Fruit fly (Drosophila melanogaster) whole organism, wandering third instar larva: Measurements from ENCODE around the gene CG33252.

ENCODE experiments used
- Dfd ChIP-seq: fragments of >200 bp; optimal IDR thresholded peaks from 2 replicates; lab custom pipeline; 2017; ENCODE audit warnings: missing biosample characterization, missing genetic modification characterization
- HLH106 ChIP-seq: fragments of 200-800 bp; optimal IDR thresholded peaks from 3 replicates; lab custom pipeline; 2019; ENCODE audit warnings: missing biosample characterization, mild to moderate bottlenecking, missing genetic modification characterization, moderate library complexity
- Hr78 ChIP-seq: fragments of >200 bp; optimal IDR thresholded peaks from 2 replicates; lab custom pipeline; 2017; ENCODE audit warnings: missing biosample characterization, missing genetic modification characterization
- Hr83 ChIP-seq: fragments of 200-300 bp; sonication (Bioruptor generic); optimal IDR thresholded peaks from 2 replicates; lab custom pipeline; 2016; ENCODE audit warnings: missing biosample characterization, mild to moderate bottlenecking, missing genetic modification characterization, moderate library complexity; ENCODE audit not compliant: poor library complexity, severe bottlenecking
- Jra ChIP-seq: sonication (Bioruptor generic); optimal IDR thresholded peaks from 2 replicates; lab custom pipeline; 2016; ENCODE audit warnings: missing biosample characterization, missing genetic modification characterization
- dsf ChIP-seq: sonication (Bioruptor generic); optimal IDR thresholded peaks from 2 replicates; lab custom pipeline; 2016; ENCODE audit warnings: missing biosample characterization, missing genetic modification characterization, borderline replicate concordance
- foxo ChIP-seq, 2 experiments: fragments of 200-800 bp; sonication (Bioruptor generic); optimal IDR thresholded peaks; 2 replicates in 1 of 2; 3 replicates in 1 of 2; lab custom pipeline; 2016 to 2017; ENCODE audit warnings: missing biosample characterization in 2 of 2, missing genetic modification characterization in 2 of 2
- h ChIP-seq: fragments of 200-800 bp; sonication (Bioruptor generic); optimal IDR thresholded peaks from 3 replicates; lab custom pipeline; 2016; ENCODE audit warnings: missing biosample characterization, mild to moderate bottlenecking, missing genetic modification characterization
- psq ChIP-seq: fragments of 200-800 bp; sonication (Bioruptor generic); optimal IDR thresholded peaks from 3 replicates; lab custom pipeline; 2017; ENCODE audit warnings: missing biosample characterization, mild to moderate bottlenecking, missing genetic modification characterization, moderate library complexity
- tai ChIP-seq: sonication (Bioruptor generic); optimal IDR thresholded peaks from 2 replicates; lab custom pipeline; 2016; ENCODE audit warnings: missing biosample characterization, missing genetic modification characterization
- usp ChIP-seq: fragments of >200 bp; optimal IDR thresholded peaks from 2 replicates; lab custom pipeline; 2017; ENCODE audit warnings: missing biosample characterization, missing genetic modification characterization

DNA sequence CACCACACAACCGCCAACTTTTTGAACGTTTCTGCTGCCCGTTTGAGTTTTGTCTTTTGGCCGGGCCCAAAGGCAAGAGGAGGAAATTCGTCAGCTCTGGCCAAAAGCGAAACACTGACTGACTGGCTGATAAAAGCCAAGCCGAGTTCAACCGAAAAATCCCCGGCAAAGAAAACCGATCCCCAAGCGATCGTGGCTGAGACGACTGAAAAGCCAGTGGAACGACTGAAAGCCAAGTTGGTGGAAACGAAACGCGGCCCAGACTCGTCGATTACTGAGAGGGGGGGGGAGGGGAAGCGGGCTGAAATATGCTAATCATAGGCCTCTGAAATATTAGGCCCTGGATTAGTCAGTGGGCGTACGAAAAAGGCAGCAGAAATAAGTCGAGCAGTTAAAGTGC, 20.6 kb downstream of the CG33252 start, which contains the start of gene CG13003:
- no peak for TF ChIP-seq psq (GFP tag; lab: Kevin White, UChicago)
- no peak for TF ChIP-seq h (GFP tag; lab: Kevin White, UChicago)
- TF ChIP-seq usp (GFP tag; lab: Kevin White, UChicago), result no peak
- TF ChIP-seq Dfd, result no peak
- no peak for TF ChIP-seq Hr83 (GFP tag; lab: Kevin White, UChicago)
- TF ChIP-seq Jra (GFP tag; lab: Kevin White, UChicago), result no peak
- no peak for TF ChIP-seq foxo (GFP tag; optimal IDR thresholded peaks at IDR 0.05; lab: Kevin White, UChicago)
- no peak for TF ChIP-seq dsf (GFP tag; lab: Kevin White, UChicago)
- TF ChIP-seq Hr78 (GFP tag; lab: Kevin White, UChicago), result no peak
- TF ChIP-seq tai (GFP tag; lab: Kevin White, UChicago), result no peak
- no peak for TF ChIP-seq HLH106
